Worm (Caenorhabditis elegans) whole organism, mixed stage, embryonic: ENCODE measurements around the gene gck-2.

Source experiments
- M03D4.4 ChIP-seq: sonication (generic microtip); optimal IDR thresholded peaks from 2 replicates; lab custom pipeline; 2017; ENCODE audit warnings: mild to moderate bottlenecking, missing genetic modification characterization, missing compliant biosample characterization
- bed-3 ChIP-seq: fragments of 200-800 bp; sonication (Bioruptor generic); optimal IDR thresholded peaks from 3 replicates; lab custom pipeline; 2018; ENCODE audit warnings: mild to moderate bottlenecking, missing genetic modification characterization, moderate library complexity, missing compliant biosample characterization
- blmp-1 ChIP-seq: fragments of 150-350 bp; optimal IDR thresholded peaks from 2 replicates; lab custom pipeline; 2014; ENCODE audit warnings: missing biosample characterization, missing genetic modification characterization
- ceh-39 ChIP-seq: fragments of 150-350 bp; optimal IDR thresholded peaks from 2 replicates; lab custom pipeline; 2014; ENCODE audit warnings: missing biosample characterization, missing genetic modification characterization
- ceh-43 ChIP-seq: fragments of 200-800 bp; sonication (Bioruptor generic); optimal IDR thresholded peaks from 2 replicates; lab custom pipeline; 2018; ENCODE audit warnings: mild to moderate bottlenecking, missing genetic modification characterization, moderate library complexity, missing compliant biosample characterization
- ceh-83 ChIP-seq: fragments of 200-800 bp; sonication (Bioruptor generic); optimal IDR thresholded peaks from 2 replicates; lab custom pipeline; 2018; ENCODE audit warnings: mild to moderate bottlenecking, missing genetic modification characterization, missing compliant biosample characterization
- ces-1 ChIP-seq: fragments of 150-350 bp; optimal IDR thresholded peaks from 2 replicates; lab custom pipeline; 2014; ENCODE audit warnings: missing biosample characterization, missing genetic modification reagents, missing genetic modification characterization
- cnd-1 ChIP-seq: fragments of 200-800 bp; sonication (Bioruptor generic); optimal IDR thresholded peaks from 2 replicates; lab custom pipeline; 2018; ENCODE audit warnings: mild to moderate bottlenecking, missing genetic modification characterization, missing compliant biosample characterization
- drap-1 ChIP-seq: fragments of 200-800 bp; sonication (Bioruptor generic); optimal IDR thresholded peaks from 3 replicates; lab custom pipeline; 2018; ENCODE audit warnings: mild to moderate bottlenecking, missing genetic modification characterization, missing compliant biosample characterization
- elt-1 ChIP-seq: sonication (generic microtip); optimal IDR thresholded peaks from 2 replicates; lab custom pipeline; 2017; ENCODE audit warnings: missing genetic modification characterization, mild to moderate bottlenecking, missing compliant biosample characterization, antibody characterized with exemption, moderate library complexity, borderline replicate concordance; ENCODE audit not compliant: insufficient read depth
- elt-3 ChIP-seq: fragments of 150-350 bp; optimal IDR thresholded peaks from 2 replicates; lab custom pipeline; 2014; ENCODE audit warnings: missing biosample characterization, missing genetic modification characterization
- flh-1 ChIP-seq: fragments of 200-800 bp; sonication (Bioruptor generic); optimal IDR thresholded peaks from 2 replicates; lab custom pipeline; 2018; ENCODE audit warnings: mild to moderate bottlenecking, missing genetic modification characterization, moderate library complexity, missing compliant biosample characterization
- hlh-1 ChIP-seq: fragments of 150-350 bp; optimal IDR thresholded peaks from 2 replicates; lab custom pipeline; 2014; ENCODE audit warnings: missing biosample characterization, missing genetic modification reagents, missing genetic modification characterization
- lin-13 ChIP-seq: fragments of 150-350 bp; optimal IDR thresholded peaks from 2 replicates; lab custom pipeline; 2014; ENCODE audit warnings: missing biosample characterization, missing genetic modification characterization
- lin-32 ChIP-seq: fragments of 200-800 bp; sonication (Bioruptor generic); optimal IDR thresholded peaks from 2 replicates; lab custom pipeline; 2018; ENCODE audit warnings: mild to moderate bottlenecking, missing genetic modification characterization, missing compliant biosample characterization
- lsy-2 ChIP-seq: fragments of 150-350 bp; optimal IDR thresholded peaks from 2 replicates; lab custom pipeline; 2014; ENCODE audit warnings: missing biosample characterization, missing genetic modification characterization
- mab-5 ChIP-seq: fragments of 150-350 bp; optimal IDR thresholded peaks from 2 replicates; lab custom pipeline; 2014; ENCODE audit warnings: missing biosample characterization, missing genetic modification characterization
- mep-1 ChIP-seq: fragments of 150-350 bp; optimal IDR thresholded peaks from 2 replicates; lab custom pipeline; 2017; ENCODE audit warnings: missing biosample characterization, missing genetic modification reagents, missing genetic modification characterization, inconsistent platforms
- mls-2 ChIP-seq: sonication (generic microtip); optimal IDR thresholded peaks from 2 replicates; lab custom pipeline; 2016; ENCODE audit warnings: mild to moderate bottlenecking, missing genetic modification characterization, moderate library complexity, missing compliant biosample characterization
- nhr-2 ChIP-seq: fragments of 150-350 bp; optimal IDR thresholded peaks from 2 replicates; lab custom pipeline; 2014; ENCODE audit warnings: missing biosample characterization, missing genetic modification characterization
- nhr-237 ChIP-seq: fragments of 150-350 bp; optimal IDR thresholded peaks from 2 replicates; lab custom pipeline; 2014; ENCODE audit warnings: missing biosample characterization, missing genetic modification characterization
- nhr-28 ChIP-seq: fragments of 150-350 bp; optimal IDR thresholded peaks from 2 replicates; lab custom pipeline; 2014; ENCODE audit warnings: missing biosample characterization, missing genetic modification characterization
- nhr-76 ChIP-seq: sonication (generic microtip); optimal IDR thresholded peaks from 2 replicates; lab custom pipeline; 2017; ENCODE audit warnings: missing biosample characterization, missing genetic modification characterization
- pha-4 ChIP-seq: fragments of 150-350 bp; optimal IDR thresholded peaks from 2 replicates; lab custom pipeline; 2018; ENCODE audit warnings: missing biosample characterization, missing genetic modification reagents, missing genetic modification characterization
- sem-2 ChIP-seq: fragments of 200-800 bp; sonication (Bioruptor generic); optimal IDR thresholded peaks from 2 replicates; lab custom pipeline; 2018; ENCODE audit warnings: mild to moderate bottlenecking, missing genetic modification characterization, missing compliant biosample characterization
- sptf-1 ChIP-seq: sonication (generic microtip); optimal IDR thresholded peaks from 2 replicates; lab custom pipeline; 2017; ENCODE audit warnings: mild to moderate bottlenecking, missing genetic modification characterization, moderate library complexity, missing compliant biosample characterization
- unc-39 ChIP-seq: fragments of 150-350 bp; optimal IDR thresholded peaks from 2 replicates; lab custom pipeline; 2014; ENCODE audit warnings: missing biosample characterization, missing genetic modification characterization
- unc-62 ChIP-seq: fragments of 150-350 bp; optimal IDR thresholded peaks from 2 replicates; lab custom pipeline; 2014; ENCODE audit warnings: missing biosample characterization, missing genetic modification reagents, missing genetic modification characterization
- zip-8 ChIP-seq: fragments of 150-350 bp; optimal IDR thresholded peaks from 2 replicates; lab custom pipeline; 2014; ENCODE audit warnings: missing biosample characterization, missing genetic modification characterization
- ztf-11 ChIP-seq: fragments of 150-350 bp; optimal IDR thresholded peaks from 2 replicates; lab custom pipeline; 2014; ENCODE audit warnings: missing biosample characterization, missing genetic modification characterization

The gck-2 gene

DNA sequence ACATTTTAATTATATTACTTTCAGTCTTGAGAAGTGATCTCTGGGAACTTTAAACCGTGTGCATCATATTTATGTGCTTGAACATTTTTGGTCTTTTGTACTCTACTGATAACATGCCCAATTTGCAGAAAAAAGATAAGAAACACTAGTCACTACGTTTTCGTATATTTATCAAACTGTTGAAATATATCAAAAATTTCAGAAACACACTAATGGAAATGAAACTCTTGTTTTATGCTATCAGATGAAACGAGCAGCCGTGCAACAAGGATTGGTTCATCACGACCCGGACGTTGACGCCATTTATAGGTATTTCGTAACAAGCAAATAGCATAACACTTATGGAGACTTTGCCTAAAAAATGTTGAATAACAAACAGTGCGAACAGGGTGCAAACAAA is 31.0 kb upstream of the gck-2 start:
- no peak for TF ChIP-seq sem-2 (GFP tag; lab: Kevin White, UChicago)

DNA sequence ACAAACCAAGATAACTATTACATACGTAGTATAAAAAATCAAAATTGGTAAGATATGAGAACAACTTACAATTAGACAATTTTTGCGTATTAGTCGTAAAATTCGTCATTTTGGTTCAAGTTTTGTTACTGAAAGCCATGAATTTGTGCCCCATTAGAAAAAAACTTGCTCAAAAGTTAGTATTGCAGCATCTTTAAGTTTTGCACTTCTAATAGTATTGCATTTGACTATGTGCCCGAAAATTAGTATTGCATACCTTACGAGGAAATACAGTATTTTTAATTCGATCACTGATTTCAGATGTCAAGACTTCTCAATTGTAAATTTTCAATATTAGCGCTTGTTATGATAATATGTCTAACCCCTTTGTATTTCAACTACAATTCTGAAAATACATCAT is 29.0 kb upstream of the gck-2 start, which contains the start of gene T15B7.8:
T15B7.8 (plus strand) TSS at position 301 of the 400 bp plus-strand sequence.
- TF ChIP-seq ceh-43 (GFP tag; lab: Kevin White, UChicago) (no peak), pha-4 (tag; lab: Kevin White, UChicago) (no peak), ztf-11 (tag; lab: Kevin White, UChicago) (no peak), nhr-28 (tag; lab: Kevin White, UChicago) (no peak), sptf-1 (tag; lab: Kevin White, UChicago) (no peak), flh-1 (GFP tag; lab: Kevin White, UChicago) (no peak), lin-32 (GFP tag; lab: Kevin White, UChicago) (no peak), elt-1 (no peak), nhr-237 (tag; lab: Kevin White, UChicago) (no peak), mep-1 (tag; lab: Kevin White, UChicago) (no peak), unc-39 (tag; lab: Kevin White, UChicago) (no peak)
- TF ChIP-seq, all 35 proteins: peak for 0

DNA sequence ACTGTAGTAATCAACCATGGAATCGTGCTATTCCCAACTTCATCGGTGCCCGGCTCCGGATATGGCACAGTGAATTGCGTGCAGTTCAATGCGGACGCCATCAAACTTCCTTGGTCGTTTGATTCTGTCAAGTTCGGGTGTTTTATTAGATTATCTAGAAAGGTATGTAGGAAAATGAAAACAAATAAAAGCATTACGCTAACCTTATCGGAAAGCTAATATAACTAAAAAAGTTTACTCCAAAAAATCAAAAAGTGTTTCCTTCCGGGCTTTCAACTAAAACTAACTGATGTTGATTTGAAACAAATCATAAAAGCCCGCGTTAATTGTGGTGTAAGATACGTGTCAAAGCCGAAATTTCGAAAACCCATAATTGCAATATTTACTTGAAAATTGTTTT is 27.3 kb upstream of the gck-2 start, which contains the start of gene dmsr-13:
dmsr-13 (minus strand) TSS at position 101 of the 400 bp plus-strand sequence.
- TF ChIP-seq nhr-237 (tag; lab: Kevin White, UChicago), result no peak
- no peak for TF ChIP-seq zip-8
- TF ChIP-seq nhr-28 (tag; lab: Kevin White, UChicago), result no peak
- no peak for TF ChIP-seq mls-2 (tag; lab: Kevin White, UChicago)
- TF ChIP-seq nhr-2, result no peak
- no peak for TF ChIP-seq cnd-1
- no peak for TF ChIP-seq flh-1 (GFP tag; lab: Kevin White, UChicago)
- no peak for TF ChIP-seq unc-39 (tag; lab: Kevin White, UChicago)
- no peak for TF ChIP-seq unc-62
- TF ChIP-seq, all 35 proteins: peak for 0

DNA sequence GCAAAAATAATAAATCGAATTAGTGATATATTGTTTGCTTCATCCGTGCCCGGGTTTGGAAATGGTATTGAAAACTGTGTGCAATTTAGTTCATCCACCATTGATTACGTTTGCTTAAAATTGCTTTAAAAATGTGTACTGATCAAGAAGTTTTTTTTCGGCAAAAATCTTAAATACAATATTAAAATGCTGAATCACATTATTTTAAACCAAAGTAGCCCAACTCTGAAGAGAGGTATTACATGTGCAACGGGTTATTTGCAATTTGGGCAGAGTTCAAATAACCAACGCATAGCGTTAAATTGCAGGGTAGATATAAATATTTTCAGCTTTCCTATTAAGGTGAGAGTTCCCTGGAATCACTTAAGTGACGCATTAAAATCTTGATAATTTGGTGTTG is 24.7 kb upstream of the gck-2 start, which contains the start of gene dmsr-14:
dmsr-14 (minus strand) TSS at position 101 of the 400 bp plus-strand sequence.
- no peak for TF ChIP-seq mep-1 (tag; lab: Kevin White, UChicago)
- TF ChIP-seq sem-2 (GFP tag; lab: Kevin White, UChicago), result no peak
- no peak for TF ChIP-seq lin-32 (GFP tag; lab: Kevin White, UChicago)
- no peak for TF ChIP-seq lin-13
- TF ChIP-seq hlh-1, result no peak
- TF ChIP-seq unc-39 (tag; lab: Kevin White, UChicago), result no peak
- no peak for TF ChIP-seq nhr-2
- no peak for TF ChIP-seq ceh-83 (GFP tag; lab: Kevin White, UChicago)
- TF ChIP-seq ceh-39 (tag; lab: Kevin White, UChicago), result no peak
- no peak for TF ChIP-seq lsy-2 (tag; lab: Kevin White, UChicago)
- no peak for TF ChIP-seq M03D4.4 (tag; lab: Kevin White, UChicago)
- TF ChIP-seq bed-3, result no peak
- TF ChIP-seq zip-8, result no peak
- TF ChIP-seq nhr-76 (tag; lab: Kevin White, UChicago), result no peak
- no peak for TF ChIP-seq ces-1
- no peak for TF ChIP-seq blmp-1

DNA sequence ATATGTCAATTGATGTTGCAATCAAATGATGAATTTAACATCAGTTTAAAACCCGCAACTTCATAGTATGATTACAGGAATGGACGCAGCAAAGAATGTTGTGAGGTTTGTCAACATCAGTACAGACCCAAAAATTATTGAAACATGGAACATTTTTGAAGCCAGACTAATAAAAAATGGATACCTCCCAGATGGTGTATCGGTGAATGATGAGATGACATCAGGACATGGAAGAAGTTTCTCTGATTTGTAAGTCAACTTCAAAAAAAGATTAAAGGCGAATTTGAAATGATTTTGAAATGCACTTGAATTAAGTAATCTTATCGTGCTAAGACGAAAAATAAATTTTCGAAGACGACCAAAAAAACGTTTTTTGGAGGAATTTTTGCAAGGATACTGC is 21.4 kb upstream of the gck-2 start:
- TF ChIP-seq elt-3 (no peak), lin-32 (GFP tag; lab: Kevin White, UChicago) (no peak), blmp-1 (no peak), nhr-28 (tag; lab: Kevin White, UChicago) (no peak)

DNA sequence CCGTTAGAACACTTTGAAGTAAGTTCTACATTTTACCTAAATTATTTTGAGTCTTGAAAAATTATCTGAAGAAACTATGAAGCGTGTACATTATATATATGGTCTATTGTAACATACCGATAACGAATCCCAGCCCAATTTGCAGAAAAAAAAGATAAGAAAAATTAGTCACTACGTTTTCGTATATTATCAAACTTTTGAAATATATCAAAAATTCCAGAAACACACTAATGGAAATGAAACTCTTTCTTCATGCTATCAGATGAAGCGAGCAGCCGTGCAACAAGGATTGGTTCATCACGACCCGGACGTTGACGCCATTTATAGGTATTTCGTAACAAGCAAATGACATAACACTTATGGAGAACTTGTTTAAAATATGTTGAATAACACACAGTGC is 19.4 kb upstream of the gck-2 start:
- TF ChIP-seq lsy-2 (tag; lab: Kevin White, UChicago) (no peak), drap-1 (GFP tag; lab: Kevin White, UChicago) (no peak), ces-1 (no peak), sem-2 (GFP tag; lab: Kevin White, UChicago) (no peak), bed-3 (no peak), ceh-39 (tag; lab: Kevin White, UChicago) (no peak), flh-1 (GFP tag; lab: Kevin White, UChicago) (no peak), nhr-237 (tag; lab: Kevin White, UChicago) (no peak), ztf-11 (tag; lab: Kevin White, UChicago) (no peak), mab-5 (tag; lab: Kevin White, UChicago) (no peak), cnd-1 (no peak), unc-39 (tag; lab: Kevin White, UChicago) (no peak)
